Fruit fly (Drosophila melanogaster) whole organism, embryonic: ENCODE measurements around the gene CG11912.

Experiments
- CG10321 ChIP-seq: fragments of 200-800 bp; sonication (Bioruptor generic); IDR thresholded peaks from 2 replicates; pipeline ENCODE4 v1.3.6; 2022; ENCODE audit warnings: missing biosample characterization, missing genetic modification characterization
- CG10543 ChIP-seq: fragments of 200-800 bp; sonication (Bioruptor generic); optimal IDR thresholded peaks from 3 replicates; lab custom pipeline; 2017; ENCODE audit warnings: missing biosample characterization, mild to moderate bottlenecking, missing genetic modification characterization, moderate library complexity
- CG11456 ChIP-seq: fragments of 200-800 bp; sonication (Bioruptor generic); IDR thresholded peaks from 3 replicates; pipeline ENCODE4 v1.3.6; 2022; ENCODE audit warnings: missing biosample characterization, missing genetic modification characterization
- CG11695 ChIP-seq: fragments of 200-800 bp; sonication (Bioruptor generic); IDR thresholded peaks from 3 replicates; pipeline ENCODE4 v1.3.6; 2022; ENCODE audit warnings: missing biosample characterization, missing genetic modification characterization
- CG12299 ChIP-seq: fragments of 200-800 bp; sonication (Bioruptor generic); optimal IDR thresholded peaks from 2 replicates; lab custom pipeline; 2018; ENCODE audit warnings: missing biosample characterization, mild to moderate bottlenecking, missing genetic modification characterization
- CG13123 ChIP-seq: fragments of 200-800 bp; sonication (Bioruptor generic); optimal IDR thresholded peaks from 2 replicates; lab custom pipeline; 2016; ENCODE audit warnings: missing biosample characterization, missing genetic modification characterization
- CG15479 ChIP-seq: fragments of 200-800 bp; sonication (Bioruptor generic); optimal IDR thresholded peaks from 3 replicates; lab custom pipeline; 2019; ENCODE audit warnings: missing biosample characterization, mild to moderate bottlenecking, missing genetic modification characterization, moderate library complexity
- CG1647 ChIP-seq: fragments of 200-800 bp; sonication (Bioruptor generic); optimal IDR thresholded peaks from 3 replicates; lab custom pipeline; 2016; ENCODE audit warnings: missing biosample characterization, missing genetic modification characterization
- CG17328 ChIP-seq: fragments of 200-800 bp; sonication (Bioruptor generic); IDR thresholded peaks from 2 replicates; pipeline ENCODE4 v1.3.6; 2022; ENCODE audit warnings: missing biosample characterization, missing genetic modification characterization
- CG1792 ChIP-seq: fragments of 200-800 bp; sonication (Bioruptor generic); optimal IDR thresholded peaks from 2 replicates; lab custom pipeline; 2016; ENCODE audit warnings: missing biosample characterization, missing genetic modification characterization
- CG18262 ChIP-seq: fragments of 200-800 bp; optimal IDR thresholded peaks from 3 replicates; lab custom pipeline; 2019; ENCODE audit warnings: missing biosample characterization, mild to moderate bottlenecking, missing genetic modification characterization, moderate library complexity
- CG34422 ChIP-seq: fragments of 200-800 bp; sonication (Bioruptor generic); IDR thresholded peaks from 3 replicates; pipeline ENCODE4 v1.3.6; 2022; ENCODE audit warnings: missing biosample characterization, missing genetic modification characterization
- CG4360 ChIP-seq: fragments of 200-800 bp; sonication (Bioruptor generic); IDR thresholded peaks from 2 replicates; pipeline ENCODE4 v1.3.6; 2022; ENCODE audit warnings: missing biosample characterization, missing genetic modification characterization
- CG4820 ChIP-seq: fragments of 200-800 bp; sonication (Bioruptor generic); optimal IDR thresholded peaks from 3 replicates; lab custom pipeline; 2016; ENCODE audit warnings: missing biosample characterization, missing genetic modification characterization
- CG6254 ChIP-seq: fragments of 200-800 bp; sonication (Bioruptor generic); optimal IDR thresholded peaks from 3 replicates; lab custom pipeline; 2017; ENCODE audit warnings: mild to moderate bottlenecking, missing biosample characterization, missing genetic modification reagents, missing genetic modification characterization
- CHES-1-like ChIP-seq: fragments of 200-800 bp; sonication (Bioruptor generic); optimal IDR thresholded peaks from 2 replicates; lab custom pipeline; 2016; ENCODE audit warnings: missing biosample characterization, missing genetic modification characterization
- D19A ChIP-seq: fragments of 200-800 bp; optimal IDR thresholded peaks from 3 replicates; lab custom pipeline; 2019; ENCODE audit warnings: missing biosample characterization, mild to moderate bottlenecking, missing genetic modification characterization, moderate library complexity
- Dbx ChIP-seq: fragments of 200-800 bp; sonication (Bioruptor generic); IDR thresholded peaks from 3 replicates; pipeline ENCODE4 v1.3.6; 2022; ENCODE audit warnings: missing biosample characterization, missing genetic modification characterization
- Ets97D ChIP-seq: fragments of 200-800 bp; sonication (Bioruptor generic); optimal IDR thresholded peaks from 3 replicates; lab custom pipeline; 2016; ENCODE audit warnings: missing biosample characterization, missing genetic modification characterization
- Hr3 ChIP-seq: fragments of 200-800 bp; sonication (Bioruptor generic); optimal IDR thresholded peaks from 3 replicates; lab custom pipeline; 2016; ENCODE audit warnings: missing biosample characterization, missing genetic modification characterization
- Hr39 ChIP-seq: fragments of >200 bp; optimal IDR thresholded peaks from 2 replicates; lab custom pipeline; 2017
- Nf-YC ChIP-seq: fragments of 200-800 bp; optimal IDR thresholded peaks from 3 replicates; lab custom pipeline; 2019; ENCODE audit warnings: missing biosample characterization, mild to moderate bottlenecking, missing genetic modification characterization, moderate library complexity
- Poxn ChIP-seq: fragments of 200-800 bp; sonication (Bioruptor generic); IDR thresholded peaks from 2 replicates; pipeline ENCODE4 v1.3.6; 2022; ENCODE audit warnings: missing biosample characterization, missing genetic modification characterization
- Sox100B ChIP-seq: fragments of 200-800 bp; sonication (Bioruptor generic); optimal IDR thresholded peaks from 3 replicates; lab custom pipeline; 2018; ENCODE audit warnings: missing biosample characterization, mild to moderate bottlenecking, missing genetic modification characterization
- Xbp1 ChIP-seq: fragments of 200-800 bp; sonication (Bioruptor generic); optimal IDR thresholded peaks from 3 replicates; lab custom pipeline; 2016; ENCODE audit warnings: missing biosample characterization, mild to moderate bottlenecking, missing genetic modification characterization
- bigmax ChIP-seq: fragments of 200-800 bp; sonication (Bioruptor generic); optimal IDR thresholded peaks from 2 replicates; lab custom pipeline; 2018; ENCODE audit warnings: missing biosample characterization, mild to moderate bottlenecking, missing genetic modification characterization
- bowl ChIP-seq: fragments of 200-800 bp; sonication (Bioruptor generic); IDR thresholded peaks from 2 replicates; pipeline ENCODE4 v1.3.6; 2022; ENCODE audit warnings: missing biosample characterization, missing genetic modification characterization
- bsh ChIP-seq, 2 experiments: fragments of 200-800 bp; sonication (Bioruptor generic); optimal IDR thresholded peaks; 2 replicates each; lab custom pipeline; 2017 to 2018; ENCODE audit warnings: mild to moderate bottlenecking in 2 of 2, missing biosample characterization in 2 of 2, missing genetic modification characterization in 2 of 2, moderate library complexity in 1 of 2
- en ChIP-seq: fragments of 200-800 bp; sonication (Bioruptor generic); optimal IDR thresholded peaks from 2 replicates; lab custom pipeline; 2016; ENCODE audit warnings: missing biosample characterization, missing genetic modification characterization
- eve ChIP-seq, 2 experiments: fragments of >200 bp; optimal IDR thresholded peaks; 2 replicates each; lab custom pipeline; 2017; ENCODE audit warnings: missing biosample characterization in 2 of 2, missing genetic modification characterization in 2 of 2
- gcm ChIP-seq: fragments of 200-800 bp; sonication (Bioruptor generic); optimal IDR thresholded peaks from 2 replicates; lab custom pipeline; 2019; ENCODE audit warnings: missing biosample characterization, mild to moderate bottlenecking, missing genetic modification characterization, moderate library complexity
- gem ChIP-seq: fragments of 200-800 bp; sonication (Bioruptor generic); optimal IDR thresholded peaks from 2 replicates; lab custom pipeline; 2019; ENCODE audit warnings: missing biosample characterization, mild to moderate bottlenecking, missing genetic modification characterization, moderate library complexity
- grau ChIP-seq: fragments of 200-800 bp; optimal IDR thresholded peaks from 3 replicates; lab custom pipeline; 2019; ENCODE audit warnings: missing biosample characterization, mild to moderate bottlenecking, missing genetic modification characterization, moderate library complexity
- mam ChIP-seq: fragments of 200-800 bp; sonication (Bioruptor generic); optimal IDR thresholded peaks from 3 replicates; lab custom pipeline; 2016; ENCODE audit warnings: missing biosample characterization, missing genetic modification characterization
- nerfin-1 ChIP-seq: fragments of 200-800 bp; sonication (Bioruptor generic); optimal IDR thresholded peaks from 3 replicates; lab custom pipeline; 2019; ENCODE audit warnings: missing biosample characterization, mild to moderate bottlenecking, missing genetic modification characterization, moderate library complexity
- nerfin-2 ChIP-seq: fragments of 200-800 bp; sonication (Bioruptor generic); IDR thresholded peaks from 2 replicates; pipeline ENCODE4 v1.3.6; 2022; ENCODE audit warnings: missing biosample characterization, missing genetic modification characterization; ENCODE audit not compliant: partially characterized antibody
- peb ChIP-seq: fragments of 200-800 bp; sonication (Bioruptor generic); IDR thresholded peaks from 2 replicates; pipeline ENCODE4 v1.3.6; 2022; ENCODE audit warnings: missing biosample characterization, missing genetic modification characterization
- pho ChIP-seq: fragments of 200-800 bp; sonication (Bioruptor generic); optimal IDR thresholded peaks from 2 replicates; lab custom pipeline; 2016; ENCODE audit warnings: missing biosample characterization, missing genetic modification characterization
- stc ChIP-seq: fragments of 200-800 bp; sonication (Bioruptor generic); IDR thresholded peaks from 2 replicates; pipeline ENCODE4 v1.3.6; 2022; ENCODE audit warnings: missing biosample characterization, missing genetic modification characterization
- tio ChIP-seq: fragments of 200-800 bp; sonication (Bioruptor generic); optimal IDR thresholded peaks from 2 replicates; lab custom pipeline; 2017; ENCODE audit warnings: missing biosample characterization, missing genetic modification characterization, inconsistent platforms
- trh ChIP-seq: fragments of 200-800 bp; sonication (Bioruptor generic); optimal IDR thresholded peaks from 2 replicates; lab custom pipeline; 2016; ENCODE audit warnings: missing biosample characterization, missing genetic modification characterization
- z ChIP-seq: fragments of 200-800 bp; sonication (Bioruptor generic); IDR thresholded peaks from 3 replicates; pipeline ENCODE4 v1.3.6; 2022; ENCODE audit warnings: missing biosample characterization, missing genetic modification characterization
- zfh1 ChIP-seq: fragments of 200-800 bp; sonication (Bioruptor generic); IDR thresholded peaks from 3 replicates; pipeline ENCODE4 v1.3.6; 2022; ENCODE audit warnings: missing biosample characterization, missing genetic modification characterization

CG11912 gene

DNA sequence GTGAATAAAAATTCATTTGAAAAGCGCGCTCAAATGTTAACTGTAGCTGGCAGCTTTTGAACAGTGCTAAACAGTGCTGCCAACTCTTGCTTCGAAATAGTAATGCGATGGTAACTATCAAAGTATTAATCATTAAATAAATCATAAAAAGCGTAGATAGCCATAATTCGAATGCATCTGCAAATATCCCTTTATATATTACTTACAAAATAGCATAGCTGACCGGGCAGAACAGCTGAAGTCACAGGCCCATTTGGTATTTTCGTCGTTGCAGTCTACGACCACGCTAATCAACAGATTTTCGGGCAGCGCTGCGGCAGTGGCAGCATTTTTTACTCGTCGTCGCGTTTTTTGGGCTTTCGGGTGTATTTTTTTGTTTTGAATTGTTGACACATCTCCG, 13.4 kb downstream of the CG11912 start, which contains the start of gene Plc21C (continued):
- TF ChIP-seq CG10321 (GFP tag; lab: Robert Waterston, UW) (no peak), nerfin-2 (GFP tag; lab: Robert Waterston, UW) (no peak), Xbp1 (GFP tag; lab: Kevin White, UChicago) (peak; percentile 65), CG13123 (GFP tag; lab: Kevin White, UChicago) (peak; percentile 14), CG11695 (GFP tag; lab: Robert Waterston, UW) (0 out of 3 replicates have a peak, but pooled peaks have one; percentile 20), CG17328 (GFP tag; lab: Robert Waterston, UW) (no peak), CHES-1-like (peak; percentile 59), Hr3 (GFP tag; lab: Kevin White, UChicago) (peak; percentile 71), pho (GFP tag; lab: Kevin White, UChicago) (peak; percentile 48), bsh (GFP tag; optimal IDR thresholded peaks at IDR 0.05; lab: Kevin White, UChicago) (no peak), en (GFP tag; lab: Kevin White, UChicago) (no peak), CG10543 (peak; percentile 48), trh (GFP tag; lab: Kevin White, UChicago) (no peak), Poxn (GFP tag; lab: Robert Waterston, UW) (no peak), CG12299 (tag; lab: Kevin White, UChicago) (no peak), CG34422 (GFP tag; lab: Robert Waterston, UW) (0 out of 3 replicates have a peak, but pooled peaks have one; percentile 46), mam (GFP tag; lab: Kevin White, UChicago) (peak; percentile 57), CG1647 (GFP tag; lab: Kevin White, UChicago) (peak; percentile 50), CG4360 (no peak), Sox100B (no peak), bowl (GFP tag; lab: Robert Waterston, UW) (no peak), CG15479 (GFP tag; lab: Kevin White, UChicago) (no peak), tio (GFP tag; lab: Kevin White, UChicago) (no peak), grau (tag; lab: Kevin White, UChicago) (peak; percentile 58), D19A (peak; percentile 6), gem (tag; lab: Kevin White, UChicago) (peak; percentile 59), CG18262 (tag; lab: Kevin White, UChicago) (peak; percentile 42), Nf-YC (tag; lab: Kevin White, UChicago) (peak; percentile 71), Ets97D (GFP tag; lab: Kevin White, UChicago) (peak; percentile 84), stc (GFP tag; lab: Robert Waterston, UW) (no peak), z (GFP tag; lab: Robert Waterston, UW) (no peak), Hr39 (lab: Kevin White, UChicago) (no peak)
- TF ChIP-seq, all 482 proteins: peak for 219

dm6 chr2L:305198-305597, 13.9 kb downstream of the CG11912 start:
- no peak for TF ChIP-seq zfh1 (GFP tag; lab: Robert Waterston, UW)
- TF ChIP-seq CG11456 (GFP tag; lab: Robert Waterston, UW): no peak
- peak in 1 of 2 experiments; percentile 68 for TF ChIP-seq eve (GFP tag; optimal IDR thresholded peaks at IDR 0.05; lab: Kevin White, UChicago)
- TF ChIP-seq gcm (GFP tag; lab: Kevin White, UChicago): no peak
- TF ChIP-seq peb (GFP tag; lab: Robert Waterston, UW): no peak
- TF ChIP-seq bigmax (GFP tag; lab: Kevin White, UChicago): peak; percentile 10
- TF ChIP-seq Dbx: no peak
- no peak for TF ChIP-seq CG4820 (GFP tag; lab: Kevin White, UChicago)
- TF ChIP-seq CG6254 (GFP tag; lab: Kevin White, UChicago): no peak
- no peak for TF ChIP-seq CG1792 (GFP tag; lab: Kevin White, UChicago)
- no peak for TF ChIP-seq nerfin-1 (tag; lab: Kevin White, UChicago)
